Fruit fly (Drosophila melanogaster) whole organism, wandering third instar larva: Measurements from ENCODE around the gene sba.

Source experiments
- Abd-B ChIP-seq: fragments of >200 bp; optimal IDR thresholded peaks from 2 replicates; lab custom pipeline; 2017; ENCODE audit warnings: missing biosample characterization, missing genetic modification characterization
- CG32264 ChIP-seq: fragments of 200-800 bp; sonication (Bioruptor generic); optimal IDR thresholded peaks from 2 replicates; lab custom pipeline; 2016; ENCODE audit warnings: missing biosample characterization, missing genetic modification characterization
- CG9705 ChIP-seq: fragments of 200-800 bp; sonication (Bioruptor generic); optimal IDR thresholded peaks from 2 replicates; lab custom pipeline; 2018; ENCODE audit warnings: missing biosample characterization, mild to moderate bottlenecking, missing genetic modification characterization
- CrebA ChIP-seq: fragments of 200-800 bp; sonication (Bioruptor generic); optimal IDR thresholded peaks from 2 replicates; lab custom pipeline; 2016; ENCODE audit warnings: missing biosample characterization, mild to moderate bottlenecking, missing genetic modification characterization, borderline replicate concordance
- Dfd ChIP-seq: fragments of >200 bp; optimal IDR thresholded peaks from 2 replicates; lab custom pipeline; 2017; ENCODE audit warnings: missing biosample characterization, missing genetic modification characterization
- Dif ChIP-seq: fragments of 200-275, 200-300 bp; sonication (Bioruptor generic); optimal IDR thresholded peaks from 2 replicates; lab custom pipeline; 2018; ENCODE audit warnings: missing biosample characterization, missing genetic modification characterization; ENCODE audit not compliant: partially characterized antibody
- GATAd ChIP-seq: sonication (Bioruptor generic); optimal IDR thresholded peaks from 2 replicates; lab custom pipeline; 2016; ENCODE audit warnings: missing biosample characterization, missing genetic modification characterization
- HLH106 ChIP-seq: fragments of 200-800 bp; optimal IDR thresholded peaks from 3 replicates; lab custom pipeline; 2019; ENCODE audit warnings: missing biosample characterization, mild to moderate bottlenecking, missing genetic modification characterization, moderate library complexity
- Hnf4 ChIP-seq: fragments of 200-800 bp; sonication (Bioruptor generic); optimal IDR thresholded peaks from 2 replicates; lab custom pipeline; 2016; ENCODE audit warnings: missing biosample characterization, mild to moderate bottlenecking, missing genetic modification characterization
- Hr78 ChIP-seq: fragments of >200 bp; optimal IDR thresholded peaks from 2 replicates; lab custom pipeline; 2017; ENCODE audit warnings: missing biosample characterization, missing genetic modification characterization
- Hr83 ChIP-seq: fragments of 200-300 bp; sonication (Bioruptor generic); optimal IDR thresholded peaks from 2 replicates; lab custom pipeline; 2016; ENCODE audit warnings: missing biosample characterization, mild to moderate bottlenecking, missing genetic modification characterization, moderate library complexity; ENCODE audit not compliant: poor library complexity, severe bottlenecking
- Jra ChIP-seq: sonication (Bioruptor generic); optimal IDR thresholded peaks from 2 replicates; lab custom pipeline; 2016; ENCODE audit warnings: missing biosample characterization, missing genetic modification characterization
- Mio ChIP-seq: sonication (Bioruptor generic); optimal IDR thresholded peaks from 2 replicates; lab custom pipeline; 2016; ENCODE audit warnings: missing biosample characterization, missing genetic modification characterization
- Myc ChIP-seq: fragments of >200 bp; optimal IDR thresholded peaks from 2 replicates; lab custom pipeline; 2017
- N ChIP-seq: fragments of >200 bp; optimal IDR thresholded peaks from 2 replicates; lab custom pipeline; 2018; ENCODE audit warnings: missing biosample characterization, missing external identifiers, missing genetic modification characterization
- OdsH ChIP-seq: fragments of 200-800 bp; sonication (Bioruptor generic); optimal IDR thresholded peaks from 2 replicates; lab custom pipeline; 2016; ENCODE audit warnings: missing biosample characterization, mild to moderate bottlenecking, missing genetic modification characterization
- Rel ChIP-seq, 2 experiments: fragments of 200-800 bp; sonication (Bioruptor generic) in 1 of 2; optimal IDR thresholded peaks; 2 replicates in 1 of 2; 3 replicates in 1 of 2; lab custom pipeline; 2016 to 2019; ENCODE audit warnings: mild to moderate bottlenecking in 2 of 2, missing biosample characterization in 2 of 2, missing genetic modification characterization in 2 of 2, moderate library complexity in 1 of 2
- Sp1 ChIP-seq: fragments of 200-800 bp; sonication (Bioruptor generic); optimal IDR thresholded peaks from 3 replicates; lab custom pipeline; 2019; ENCODE audit warnings: missing biosample characterization, mild to moderate bottlenecking, missing genetic modification characterization, moderate library complexity
- Vsx2 ChIP-seq: fragments of 200-300, 225-300 bp; sonication (Bioruptor generic); optimal IDR thresholded peaks from 2 replicates; lab custom pipeline; 2018; ENCODE audit warnings: missing biosample characterization, missing genetic modification characterization; ENCODE audit not compliant: partially characterized antibody
- br ChIP-seq: fragments of 200-800 bp; sonication (Bioruptor generic); optimal IDR thresholded peaks from 2 replicates; lab custom pipeline; 2016; ENCODE audit warnings: missing biosample characterization, missing genetic modification characterization
- brk ChIP-seq: fragments of 200-800 bp; sonication (Bioruptor generic); optimal IDR thresholded peaks from 2 replicates; lab custom pipeline; 2016; ENCODE audit warnings: missing biosample characterization, mild to moderate bottlenecking, missing genetic modification characterization
- dl ChIP-seq, 2 experiments: fragments of 175-275, 200-275 bp in 1 of 2; fragments of 200-275 bp in 1 of 2; sonication (Bioruptor generic); optimal IDR thresholded peaks; lab custom pipeline; 2018; ENCODE audit warnings: mild to moderate bottlenecking in 2 of 2, missing biosample characterization in 2 of 2, missing genetic modification characterization in 2 of 2, moderate library complexity in 2 of 2; ENCODE audit not compliant: partially characterized antibody in 2 of 2, insufficient read depth in 1 of 2
- dmrt93B ChIP-seq: fragments of 200-800 bp; sonication (Bioruptor generic); optimal IDR thresholded peaks from 2 replicates; lab custom pipeline; 2018; ENCODE audit warnings: missing biosample characterization, mild to moderate bottlenecking, missing genetic modification characterization
- dsf ChIP-seq: sonication (Bioruptor generic); optimal IDR thresholded peaks from 2 replicates; lab custom pipeline; 2016; ENCODE audit warnings: missing biosample characterization, missing genetic modification characterization, borderline replicate concordance
- ey ChIP-seq: fragments of 200-800 bp; sonication (Bioruptor generic); optimal IDR thresholded peaks from 2 replicates; lab custom pipeline; 2016; ENCODE audit warnings: missing biosample characterization, missing genetic modification characterization
- foxo ChIP-seq, 2 experiments: fragments of 200-800 bp; sonication (Bioruptor generic); optimal IDR thresholded peaks; 2 replicates in 1 of 2; 3 replicates in 1 of 2; lab custom pipeline; 2016 to 2017; ENCODE audit warnings: missing biosample characterization in 2 of 2, missing genetic modification characterization in 2 of 2
- fru ChIP-seq: fragments of 200-800 bp; sonication (Bioruptor generic); optimal IDR thresholded peaks from 3 replicates; lab custom pipeline; 2016; ENCODE audit warnings: missing biosample characterization, mild to moderate bottlenecking, missing genetic modification characterization
- h ChIP-seq: fragments of 200-800 bp; sonication (Bioruptor generic); optimal IDR thresholded peaks from 3 replicates; lab custom pipeline; 2016; ENCODE audit warnings: missing biosample characterization, mild to moderate bottlenecking, missing genetic modification characterization
- jim ChIP-seq: fragments of 175-275, 200-325 bp; sonication (Bioruptor generic); optimal IDR thresholded peaks from 2 replicates; lab custom pipeline; 2016; ENCODE audit warnings: missing biosample characterization, mild to moderate bottlenecking, missing genetic modification characterization
- lola ChIP-seq: fragments of >200 bp; optimal IDR thresholded peaks from 2 replicates; lab custom pipeline; 2017; ENCODE audit warnings: missing biosample characterization, missing genetic modification characterization
- psq ChIP-seq: fragments of 200-800 bp; sonication (Bioruptor generic); optimal IDR thresholded peaks from 3 replicates; lab custom pipeline; 2017; ENCODE audit warnings: missing biosample characterization, mild to moderate bottlenecking, missing genetic modification characterization, moderate library complexity
- rgr ChIP-seq: fragments of 200-800 bp; sonication (Bioruptor generic); optimal IDR thresholded peaks from 3 replicates; lab custom pipeline; 2016; ENCODE audit warnings: missing biosample characterization, mild to moderate bottlenecking, missing genetic modification characterization
- sage ChIP-seq: fragments of 200-800 bp; sonication (Bioruptor generic); optimal IDR thresholded peaks from 2 replicates; lab custom pipeline; 2016; ENCODE audit warnings: missing biosample characterization, mild to moderate bottlenecking, missing genetic modification characterization
- sv ChIP-seq: fragments of 200-800 bp; sonication (Bioruptor generic); optimal IDR thresholded peaks from 3 replicates; lab custom pipeline; 2016; ENCODE audit warnings: missing biosample characterization, missing genetic modification characterization
- tai ChIP-seq: sonication (Bioruptor generic); optimal IDR thresholded peaks from 2 replicates; lab custom pipeline; 2016; ENCODE audit warnings: missing biosample characterization, missing genetic modification characterization
- usp ChIP-seq: fragments of >200 bp; optimal IDR thresholded peaks from 2 replicates; lab custom pipeline; 2017; ENCODE audit warnings: missing biosample characterization, missing genetic modification characterization
- woc ChIP-seq: sonication (Bioruptor generic); optimal IDR thresholded peaks from 2 replicates; lab custom pipeline; 2016; ENCODE audit warnings: missing biosample characterization, mild to moderate bottlenecking, missing genetic modification characterization

sba gene

dm6 chr3R:23941643-23942424 is 19.1 kb upstream of the sba start:
- no peak for TF ChIP-seq jim (GFP tag; lab: Kevin White, UChicago)
- no peak for TF ChIP-seq psq (GFP tag; lab: Kevin White, UChicago)
- TF ChIP-seq Hr78 (GFP tag; lab: Kevin White, UChicago): no peak
- TF ChIP-seq rgr (GFP tag; lab: Kevin White, UChicago): peak; percentile 2
- no peak for TF ChIP-seq tai (GFP tag; lab: Kevin White, UChicago)
- peak; percentile 30 for TF ChIP-seq h (GFP tag; lab: Kevin White, UChicago)
- TF ChIP-seq Jra (GFP tag; lab: Kevin White, UChicago): no peak
- TF ChIP-seq ey (GFP tag; lab: Kevin White, UChicago): peak; percentile 21
- TF ChIP-seq Sp1 (GFP tag; lab: Kevin White, UChicago): no peak
- no peak for TF ChIP-seq HLH106 (tag; lab: Kevin White, UChicago)
- peak; percentile 20 for TF ChIP-seq Hnf4 (GFP tag; lab: Kevin White, UChicago)
- TF ChIP-seq Rel (GFP tag; optimal IDR thresholded peaks at IDR 0.05; lab: Kevin White, UChicago): peak; percentile 19
- peak; percentile 71 for TF ChIP-seq Rel (tag; optimal IDR thresholded peaks at IDR 0.05; lab: Kevin White, UChicago)
- no peak for TF ChIP-seq lola
- TF ChIP-seq dsf (GFP tag; lab: Kevin White, UChicago): no peak
- TF ChIP-seq fru (GFP tag; lab: Kevin White, UChicago): peak; percentile 30
- TF ChIP-seq foxo (GFP tag; optimal IDR thresholded peaks at IDR 0.05; lab: Kevin White, UChicago): peak; percentile 34 to 50
- no peak for TF ChIP-seq usp (GFP tag; lab: Kevin White, UChicago)
- no peak for TF ChIP-seq Hr83
- peak; percentile 29 for TF ChIP-seq woc (GFP tag; lab: Kevin White, UChicago)
- no peak for TF ChIP-seq dmrt93B (GFP tag; lab: Kevin White, UChicago)
- no peak for TF ChIP-seq N (GFP tag; lab: Kevin White, UChicago)
- no peak for TF ChIP-seq Dif
- TF ChIP-seq sage (GFP tag; lab: Kevin White, UChicago): no peak

dm6 chr3R:23940840-23941364 is 18.1 kb upstream of the sba start:
- TF ChIP-seq dsf (GFP tag; lab: Kevin White, UChicago) (no peak), dmrt93B (GFP tag; lab: Kevin White, UChicago) (peak; percentile 7)

- TF ChIP-seq Rel (GFP tag; optimal IDR thresholded peaks at IDR 0.05; lab: Kevin White, UChicago) (no peak), Rel (tag; optimal IDR thresholded peaks at IDR 0.05; lab: Kevin White, UChicago) (no peak), Vsx2 (no peak), dsf (GFP tag; lab: Kevin White, UChicago) (no peak), Myc (lab: Kevin White, UChicago) (no peak), brk (GFP tag; lab: Kevin White, UChicago) (no peak), foxo (GFP tag; optimal IDR thresholded peaks at IDR 0.05; lab: Kevin White, UChicago) (no peak), Sp1 (GFP tag; lab: Kevin White, UChicago) (no peak), woc (GFP tag; lab: Kevin White, UChicago) (no peak), fru (GFP tag; lab: Kevin White, UChicago) (no peak), Jra (GFP tag; lab: Kevin White, UChicago) (peak; percentile 12), tai (GFP tag; lab: Kevin White, UChicago) (no peak), Hnf4 (GFP tag; lab: Kevin White, UChicago) (peak; percentile 38), psq (GFP tag; lab: Kevin White, UChicago) (no peak), OdsH (GFP tag; lab: Kevin White, UChicago) (peak; percentile 54), dl (GFP tag; optimal IDR thresholded peaks at IDR 0.05; lab: Kevin White, UChicago; ENCODE audit: insufficient read depth in 1 of 2, partially characterized antibody in 2 of 2) (no peak), HLH106 (tag; lab: Kevin White, UChicago) (no peak), h (GFP tag; lab: Kevin White, UChicago) (peak; percentile 32), Dfd (GFP tag; lab: Kevin White, UChicago) (no peak), ey (GFP tag; lab: Kevin White, UChicago) (no peak), Abd-B (GFP tag; lab: Kevin White, UChicago) (no peak), N (GFP tag; lab: Kevin White, UChicago) (no peak), dmrt93B (GFP tag; lab: Kevin White, UChicago) (peak; percentile 26), CG9705 (GFP tag; lab: Kevin White, UChicago) (peak; percentile 11), CrebA (GFP tag; lab: Kevin White, UChicago) (no peak), rgr (GFP tag; lab: Kevin White, UChicago) (peak; percentile 39), jim (GFP tag; lab: Kevin White, UChicago) (no peak), Hr78 (GFP tag; lab: Kevin White, UChicago) (no peak), sv (GFP tag; lab: Kevin White, UChicago) (peak; percentile 71), Mio (GFP tag; lab: Kevin White, UChicago) (no peak), CG32264 (no peak), Hr83 (peak; percentile 80), br (GFP tag; lab: Kevin White, UChicago) (no peak), usp (GFP tag; lab: Kevin White, UChicago) (no peak), lola (no peak), GATAd (no peak)
Measured at dm6 chr3R:23939921-23940839, 17.4 kb upstream of the sba start.
